Fruit fly (Drosophila melanogaster): Measurements from ENCODE around the gene inaF-D.

dm6 chrX:11714529-11715262 lies 14.2 kb downstream of the inaF-D start:
- TF ChIP-seq psq (optimal IDR thresholded peaks at IDR 0.05), result peak; percentile 13
- no peak for TF ChIP-seq EcR (GFP tag; optimal IDR thresholded peaks at IDR 0.05)
- no peak for TF ChIP-seq pan (optimal IDR thresholded peaks at IDR 0.05)
- no peak for TF ChIP-seq CG8478 (optimal IDR thresholded peaks at IDR 0.05)
- no peak for TF ChIP-seq usp (GFP tag; optimal IDR thresholded peaks at IDR 0.05)
- TF ChIP-seq Dll (optimal IDR thresholded peaks at IDR 0.05), result no peak

Data from whole organism.